Fruit fly (Drosophila melanogaster) whole organism, embryonic: Measurements from ENCODE around the gene CG31381.

Experiments
- Abd-B ChIP-seq: fragments of 200-800 bp; sonication (Bioruptor generic); optimal IDR thresholded peaks from 2 replicates; lab custom pipeline; 2018; ENCODE audit warnings: missing biosample characterization, mild to moderate bottlenecking, missing genetic modification characterization, moderate library complexity
- Antp ChIP-seq: fragments of 200-800 bp; sonication (Bioruptor generic); optimal IDR thresholded peaks from 3 replicates; lab custom pipeline; 2016; ENCODE audit warnings: missing biosample characterization, missing genetic modification characterization
- CG10209 ChIP-seq: fragments of 200-800 bp; sonication (Bioruptor generic); optimal IDR thresholded peaks from 3 replicates; lab custom pipeline; 2017; ENCODE audit warnings: missing biosample characterization, mild to moderate bottlenecking, missing genetic modification characterization, missing genetic modification reagents
- CG1024 ChIP-seq: fragments of 200-800 bp; sonication (Bioruptor generic); IDR thresholded peaks from 2 replicates; pipeline ENCODE4 v1.3.6; 2022; ENCODE audit warnings: missing biosample characterization, missing genetic modification characterization
- CG11085 ChIP-seq: fragments of 200-800 bp; sonication (Bioruptor generic); IDR thresholded peaks from 2 replicates; pipeline ENCODE4 v1.3.6; 2022; ENCODE audit warnings: missing biosample characterization, missing genetic modification characterization
- CG12155 ChIP-seq: fragments of 200-800 bp; sonication (Bioruptor generic); optimal IDR thresholded peaks from 3 replicates; lab custom pipeline; 2016; ENCODE audit warnings: missing biosample characterization, missing genetic modification characterization
- CG12219 ChIP-seq: fragments of 200-800 bp; sonication (Bioruptor generic); optimal IDR thresholded peaks from 3 replicates; lab custom pipeline; 2018; ENCODE audit warnings: missing biosample characterization, mild to moderate bottlenecking, missing genetic modification characterization
- CG12391 ChIP-seq: fragments of 200-800 bp; sonication (Bioruptor generic); optimal IDR thresholded peaks from 3 replicates; lab custom pipeline; 2018; ENCODE audit warnings: missing biosample characterization, mild to moderate bottlenecking, missing genetic modification characterization, moderate library complexity
- CG16815 ChIP-seq: fragments of 200-800 bp; sonication (Bioruptor generic); optimal IDR thresholded peaks from 3 replicates; lab custom pipeline; 2017; ENCODE audit warnings: missing biosample characterization, mild to moderate bottlenecking, missing genetic modification characterization
- CG16863 ChIP-seq: fragments of 200-800 bp; sonication (Bioruptor generic); optimal IDR thresholded peaks from 3 replicates; lab custom pipeline; 2016; ENCODE audit warnings: missing biosample characterization, missing genetic modification characterization
- CG17328 ChIP-seq: fragments of 200-800 bp; sonication (Bioruptor generic); IDR thresholded peaks from 2 replicates; pipeline ENCODE4 v1.3.6; 2022; ENCODE audit warnings: missing biosample characterization, missing genetic modification characterization
- CG1832 ChIP-seq: fragments of 200-800 bp; sonication (Bioruptor generic); optimal IDR thresholded peaks from 2 replicates; lab custom pipeline; 2017; ENCODE audit warnings: missing biosample characterization, mild to moderate bottlenecking, missing genetic modification characterization, inconsistent platforms
- CG2889 ChIP-seq: fragments of 200-800 bp; sonication (Bioruptor generic); IDR thresholded peaks from 3 replicates; pipeline ENCODE4 v1.3.6; 2022; ENCODE audit warnings: missing biosample characterization, missing genetic modification characterization
- CG30020 ChIP-seq: fragments of 200-800 bp; optimal IDR thresholded peaks from 2 replicates; lab custom pipeline; 2019; ENCODE audit warnings: missing biosample characterization, mild to moderate bottlenecking, missing genetic modification characterization, moderate library complexity
- CG30431 ChIP-seq: fragments of 200-800 bp; sonication (Bioruptor generic); optimal IDR thresholded peaks from 2 replicates; lab custom pipeline; 2017; ENCODE audit warnings: missing biosample characterization, missing genetic modification characterization
- CG3847 ChIP-seq: fragments of 200-800 bp; sonication (Bioruptor generic); IDR thresholded peaks from 2 replicates; pipeline ENCODE4 v1.3.6; 2022; ENCODE audit warnings: missing biosample characterization, missing genetic modification characterization
- CG8765 ChIP-seq: fragments of 200-800 bp; sonication (Bioruptor generic); IDR thresholded peaks from 2 replicates; pipeline ENCODE4 v1.3.6; 2022; ENCODE audit warnings: missing biosample characterization, missing genetic modification characterization
- CG9215 ChIP-seq: fragments of 200-800 bp; sonication (Bioruptor generic); IDR thresholded peaks from 2 replicates; pipeline ENCODE4 v1.3.6; 2022; ENCODE audit warnings: missing biosample characterization, missing genetic modification characterization
- CG9932 ChIP-seq: fragments of 200-800 bp; sonication (Bioruptor generic); IDR thresholded peaks from 2 replicates; pipeline ENCODE4 v1.3.6; 2022; ENCODE audit warnings: missing biosample characterization, missing genetic modification characterization
- CoRest ChIP-seq: fragments of 200-800 bp; sonication (Bioruptor generic); optimal IDR thresholded peaks from 3 replicates; lab custom pipeline; 2018; ENCODE audit warnings: missing biosample characterization, mild to moderate bottlenecking, missing genetic modification characterization, moderate library complexity
- Dfd ChIP-seq, 2 experiments: fragments of >200 bp; optimal IDR thresholded peaks; 2 replicates each; lab custom pipeline; 2017; ENCODE audit warnings: missing biosample characterization in 2 of 2, missing genetic modification characterization in 2 of 2
- Elba2 ChIP-seq: fragments of 200-800 bp; sonication (Bioruptor generic); optimal IDR thresholded peaks from 3 replicates; lab custom pipeline; 2016; ENCODE audit warnings: missing biosample characterization, missing genetic modification characterization
- HLH3B ChIP-seq: fragments of 200-800 bp; sonication (Bioruptor generic); IDR thresholded peaks from 2 replicates; pipeline ENCODE4 v1.3.6; 2022; ENCODE audit warnings: missing biosample characterization, missing genetic modification characterization
- Meics ChIP-seq: fragments of 200-800 bp; sonication (Bioruptor generic); optimal IDR thresholded peaks from 2 replicates; lab custom pipeline; 2017; ENCODE audit warnings: missing biosample characterization, mild to moderate bottlenecking, missing genetic modification characterization
- NC2α ChIP-seq: fragments of 200-800 bp; sonication (Bioruptor generic); optimal IDR thresholded peaks from 2 replicates; lab custom pipeline; 2016; ENCODE audit warnings: missing biosample characterization, missing genetic modification characterization
- Nf-YB ChIP-seq: fragments of 200-800 bp; sonication (Bioruptor generic); optimal IDR thresholded peaks from 3 replicates; lab custom pipeline; 2019; ENCODE audit warnings: missing biosample characterization, mild to moderate bottlenecking, missing genetic modification characterization, moderate library complexity
- Six4 ChIP-seq: fragments of 200-800 bp; sonication (Bioruptor generic); optimal IDR thresholded peaks from 2 replicates; lab custom pipeline; 2016; ENCODE audit warnings: missing biosample characterization, missing genetic modification characterization
- Sox100B ChIP-seq: fragments of 200-800 bp; sonication (Bioruptor generic); optimal IDR thresholded peaks from 3 replicates; lab custom pipeline; 2018; ENCODE audit warnings: missing biosample characterization, mild to moderate bottlenecking, missing genetic modification characterization
- Tbp ChIP-seq: fragments of >200 bp; optimal IDR thresholded peaks from 2 replicates; lab custom pipeline; 2018; ENCODE audit warnings: missing biosample characterization, missing genetic modification characterization
- ara ChIP-seq: fragments of 200-800 bp; sonication (Bioruptor generic); IDR thresholded peaks from 2 replicates; pipeline ENCODE4 v1.3.6; 2022; ENCODE audit warnings: missing biosample characterization, missing genetic modification characterization
- ase ChIP-seq: fragments of 200-800 bp; sonication (Bioruptor generic); IDR thresholded peaks from 3 replicates; pipeline ENCODE4 v1.3.6; 2022; ENCODE audit warnings: missing biosample characterization, missing genetic modification characterization
- bab2 ChIP-seq: fragments of 200-800 bp; sonication (Bioruptor generic); optimal IDR thresholded peaks from 2 replicates; lab custom pipeline; 2016; ENCODE audit warnings: missing biosample characterization, missing genetic modification characterization
- cas ChIP-seq: fragments of 200-800 bp; sonication (Bioruptor generic); IDR thresholded peaks from 2 replicates; pipeline ENCODE4 v1.3.6; 2022; ENCODE audit warnings: missing biosample characterization, missing genetic modification characterization
- cg ChIP-seq: fragments of 200-800 bp; sonication (Bioruptor generic); optimal IDR thresholded peaks from 3 replicates; lab custom pipeline; 2019; ENCODE audit warnings: missing biosample characterization, mild to moderate bottlenecking, missing genetic modification characterization, moderate library complexity
- chif ChIP-seq, 2 experiments: fragments of 200-800 bp; sonication (Bioruptor generic); optimal IDR thresholded peaks; 3 replicates each; lab custom pipeline; 2016; ENCODE audit warnings: missing biosample characterization in 2 of 2, missing genetic modification characterization in 2 of 2
- dpn ChIP-seq, 2 experiments: fragments of 200-800 bp; sonication (Bioruptor generic); optimal IDR thresholded peaks; 3 replicates each; lab custom pipeline; 2016; ENCODE audit warnings: missing biosample characterization in 2 of 2, missing genetic modification characterization in 2 of 2
- inv ChIP-seq: fragments of 200-800 bp; sonication (Bioruptor generic); IDR thresholded peaks from 2 replicates; pipeline ENCODE4 v1.3.6; 2022; ENCODE audit warnings: missing biosample characterization, missing genetic modification characterization; ENCODE audit not compliant: partially characterized antibody
- lbe ChIP-seq: fragments of 200-800 bp; sonication (Bioruptor generic); optimal IDR thresholded peaks from 2 replicates; lab custom pipeline; 2016; ENCODE audit warnings: missing biosample characterization, mild to moderate bottlenecking, missing genetic modification characterization
- odd ChIP-seq: fragments of 200-800 bp; sonication (Bioruptor generic); optimal IDR thresholded peaks from 2 replicates; lab custom pipeline; 2017; ENCODE audit warnings: missing biosample characterization, mild to moderate bottlenecking, missing genetic modification characterization
- org-1 ChIP-seq: fragments of 200-800 bp; sonication (Bioruptor generic); optimal IDR thresholded peaks from 2 replicates; lab custom pipeline; 2017; ENCODE audit warnings: missing biosample characterization, missing genetic modification characterization
- ranshi ChIP-seq: fragments of 200-800 bp; sonication (Bioruptor generic); IDR thresholded peaks from 2 replicates; pipeline ENCODE4 v1.3.6; 2022; ENCODE audit warnings: missing biosample characterization, missing genetic modification characterization
- sim ChIP-seq: fragments of 200-800 bp; sonication (Bioruptor generic); IDR thresholded peaks from 2 replicates; pipeline ENCODE4 v1.3.6; 2022; ENCODE audit warnings: missing biosample characterization, missing genetic modification characterization
- sna ChIP-seq: fragments of 200-800 bp; sonication (Bioruptor generic); IDR thresholded peaks from 2 replicates; pipeline ENCODE4 v1.3.6; 2022; ENCODE audit warnings: missing biosample characterization, missing genetic modification characterization; ENCODE audit not compliant: partially characterized antibody
- ssp ChIP-seq: fragments of 200-800 bp; sonication (Bioruptor generic); IDR thresholded peaks from 2 replicates; pipeline ENCODE4 v1.3.6; 2022; ENCODE audit warnings: missing biosample characterization, missing genetic modification characterization
- stc ChIP-seq: fragments of 200-800 bp; sonication (Bioruptor generic); IDR thresholded peaks from 2 replicates; pipeline ENCODE4 v1.3.6; 2022; ENCODE audit warnings: missing biosample characterization, missing genetic modification characterization
- tin ChIP-seq: fragments of 200-800 bp; sonication (Bioruptor generic); optimal IDR thresholded peaks from 3 replicates; lab custom pipeline; 2016; ENCODE audit warnings: missing biosample characterization, missing genetic modification characterization
- vvl ChIP-seq: fragments of 200-800 bp; sonication (Bioruptor generic); IDR thresholded peaks from 2 replicates; pipeline ENCODE4 v1.3.6; 2022; ENCODE audit warnings: missing biosample characterization, missing genetic modification characterization
- wdn ChIP-seq: fragments of 200-800 bp; sonication (Bioruptor generic); IDR thresholded peaks from 2 replicates; pipeline ENCODE4 v1.3.6; 2022; ENCODE audit warnings: missing biosample characterization, missing genetic modification characterization
- zen2 ChIP-seq: fragments of 200-800 bp; sonication (Bioruptor generic); IDR thresholded peaks from 3 replicates; pipeline ENCODE4 v1.3.6; 2022; ENCODE audit warnings: missing biosample characterization, missing genetic modification characterization; ENCODE audit not compliant: partially characterized antibody
- zf30C ChIP-seq: fragments of 200-800 bp; sonication (Bioruptor generic); optimal IDR thresholded peaks from 3 replicates; lab custom pipeline; 2018; ENCODE audit warnings: missing biosample characterization, mild to moderate bottlenecking, missing genetic modification characterization

The CG31381 gene

DNA sequence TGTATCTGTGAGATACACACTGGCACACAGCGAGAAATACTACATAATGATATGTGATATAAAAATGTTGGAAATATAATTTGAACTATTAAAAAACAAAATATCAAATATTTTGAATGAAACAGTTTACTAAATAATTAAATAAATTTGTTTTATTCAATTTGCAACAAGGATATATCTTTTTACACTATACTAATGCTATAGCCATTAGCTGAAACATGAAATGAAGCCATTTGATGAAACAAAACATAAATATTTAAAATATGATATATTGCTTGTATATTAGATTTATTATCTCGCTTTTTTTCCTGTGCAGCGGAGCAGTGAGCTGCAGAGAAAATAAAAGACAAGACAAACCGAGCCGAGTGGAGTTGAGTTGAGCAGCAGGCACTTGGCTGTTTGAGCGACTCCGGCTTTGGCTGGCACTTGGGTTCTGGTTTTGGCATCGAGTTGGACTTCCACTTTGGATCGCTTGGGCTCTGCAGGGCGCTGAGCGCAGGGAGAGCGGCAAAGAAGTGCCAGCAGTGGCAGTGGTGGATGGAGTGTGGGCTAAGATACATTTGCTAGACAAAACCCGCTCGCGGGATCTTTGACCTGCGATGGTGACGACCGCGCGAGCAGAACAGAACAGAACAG, 16.6 kb downstream of the CG31381 start (continued):
- peak; percentile 46 for TF ChIP-seq lbe (GFP tag; lab: Kevin White, UChicago)
- TF ChIP-seq CG16815 (GFP tag; lab: Kevin White, UChicago): peak; percentile 78
- TF ChIP-seq CG2889 (GFP tag; lab: Robert Waterston, UW): peak; percentile 40; the same call in 1 of the 3 replicates
- TF ChIP-seq Abd-B (GFP tag; lab: Kevin White, UChicago): peak; percentile 83
- no peak for TF ChIP-seq NC2α (GFP tag; lab: Kevin White, UChicago)
- no peak for TF ChIP-seq CG1832
- no peak for TF ChIP-seq Tbp
- TF ChIP-seq vvl (GFP tag; lab: Robert Waterston, UW): peak; percentile 83
- peak; percentile 71 for TF ChIP-seq HLH3B (GFP tag; lab: Robert Waterston, UW)
- no peak for TF ChIP-seq Dfd (GFP tag; optimal IDR thresholded peaks at IDR 0.05; lab: Kevin White, UChicago)
- 0 out of 2 replicates have a peak, but pooled peaks have one; percentile 19 for TF ChIP-seq CG8765 (GFP tag; lab: Robert Waterston, UW)
- TF ChIP-seq CG30020: peak; percentile 73
- TF ChIP-seq ssp (GFP tag; lab: Robert Waterston, UW): peak; percentile 55
- no peak for TF ChIP-seq bab2 (GFP tag; lab: Kevin White, UChicago)
- no peak for TF ChIP-seq wdn (GFP tag; lab: Robert Waterston, UW)
- TF ChIP-seq CG12219: peak; percentile 8
- no peak for TF ChIP-seq sim (GFP tag; lab: Robert Waterston, UW)
- peak; percentile 53 for TF ChIP-seq CG12155 (GFP tag; lab: Kevin White, UChicago)
- no peak for TF ChIP-seq Elba2 (GFP tag; lab: Kevin White, UChicago)
- TF ChIP-seq sna (GFP tag; lab: Robert Waterston, UW): no peak
- TF ChIP-seq ranshi: peak; percentile 32; the same call in 1 of the 2 replicates
- TF ChIP-seq Six4 (GFP tag; lab: Kevin White, UChicago): peak; percentile 71
- TF ChIP-seq CG1024: 0 out of 2 replicates have a peak, but pooled peaks have one; percentile 2
- TF ChIP-seq zf30C (GFP tag; lab: Kevin White, UChicago): peak; percentile 85
- TF ChIP-seq CG30431 (GFP tag; lab: Kevin White, UChicago): peak; percentile 18
- 0 out of 2 replicates have a peak, but pooled peaks have one; percentile 13 for TF ChIP-seq CG11085 (GFP tag; lab: Robert Waterston, UW)
- TF ChIP-seq ase: 0 out of 3 replicates have a peak, but pooled peaks have one; percentile 44
- no peak for TF ChIP-seq Antp
- TF ChIP-seq CG9932 (GFP tag; lab: Robert Waterston, UW): peak; percentile 49; the same call in 1 of the 2 replicates
- TF ChIP-seq cg (GFP tag; lab: Kevin White, UChicago): no peak
- peak; percentile 60 for TF ChIP-seq odd (GFP tag; lab: Kevin White, UChicago)
- peak; percentile 47; the same call in 1 of the 2 replicates for TF ChIP-seq CG3847 (GFP tag; lab: Robert Waterston, UW)
- TF ChIP-seq Sox100B (GFP tag; lab: Kevin White, UChicago): peak; percentile 93
- no peak for TF ChIP-seq chif (GFP tag; optimal IDR thresholded peaks at IDR 0.05; lab: Kevin White, UChicago)
- peak; percentile 87 for TF ChIP-seq CG12391 (tag; lab: Kevin White, UChicago)
- no peak for TF ChIP-seq zen2 (GFP tag; lab: Robert Waterston, UW)
- TF ChIP-seq ara (GFP tag; lab: Robert Waterston, UW): peak; percentile 65
- peak; percentile 66 for TF ChIP-seq org-1 (GFP tag; lab: Kevin White, UChicago)
- TF ChIP-seq stc (GFP tag; lab: Robert Waterston, UW): no peak; the same call in 1 of the 2 replicates
- TF ChIP-seq dpn (GFP tag; optimal IDR thresholded peaks at IDR 0.05; lab: Kevin White, UChicago): peak in 1 of 2 experiments; percentile 58
- peak; percentile 82 for TF ChIP-seq Meics (GFP tag; lab: Kevin White, UChicago)
- TF ChIP-seq CG9215 (GFP tag; lab: Robert Waterston, UW): peak; percentile 57
- TF ChIP-seq Nf-YB (GFP tag; lab: Kevin White, UChicago): peak; percentile 71
- no peak for TF ChIP-seq CG16863 (GFP tag; lab: Kevin White, UChicago)
- TF ChIP-seq CG17328 (GFP tag; lab: Robert Waterston, UW): peak; percentile 65
- peak; percentile 78 for TF ChIP-seq CG10209 (GFP tag; lab: Kevin White, UChicago)
- TF ChIP-seq cas: no peak
- TF ChIP-seq inv: no peak
- peak; percentile 52 for TF ChIP-seq tin (GFP tag; lab: Kevin White, UChicago)
- TF ChIP-seq CoRest (tag; lab: Kevin White, UChicago): peak; percentile 91
